Worm (Caenorhabditis elegans) whole organism, mixed stage, embryonic: Measurements from ENCODE around the gene srw-91.

Experiments used
- bed-3 ChIP-seq: fragments of 200-800 bp; sonication (Bioruptor generic); optimal IDR thresholded peaks from 3 replicates; lab custom pipeline; 2018; ENCODE audit warnings: mild to moderate bottlenecking, missing genetic modification characterization, moderate library complexity, missing compliant biosample characterization
- blmp-1 ChIP-seq: fragments of 150-350 bp; optimal IDR thresholded peaks from 2 replicates; lab custom pipeline; 2014; ENCODE audit warnings: missing biosample characterization, missing genetic modification characterization
- ces-1 ChIP-seq: fragments of 150-350 bp; optimal IDR thresholded peaks from 2 replicates; lab custom pipeline; 2014; ENCODE audit warnings: missing biosample characterization, missing genetic modification reagents, missing genetic modification characterization
- elt-1 ChIP-seq: sonication (generic microtip); optimal IDR thresholded peaks from 2 replicates; lab custom pipeline; 2017; ENCODE audit warnings: missing genetic modification characterization, mild to moderate bottlenecking, missing compliant biosample characterization, antibody characterized with exemption, moderate library complexity, borderline replicate concordance; ENCODE audit not compliant: insufficient read depth
- hlh-1 ChIP-seq: fragments of 150-350 bp; optimal IDR thresholded peaks from 2 replicates; lab custom pipeline; 2014; ENCODE audit warnings: missing biosample characterization, missing genetic modification reagents, missing genetic modification characterization
- lsy-2 ChIP-seq: fragments of 150-350 bp; optimal IDR thresholded peaks from 2 replicates; lab custom pipeline; 2014; ENCODE audit warnings: missing biosample characterization, missing genetic modification characterization
- nhr-237 ChIP-seq: fragments of 150-350 bp; optimal IDR thresholded peaks from 2 replicates; lab custom pipeline; 2014; ENCODE audit warnings: missing biosample characterization, missing genetic modification characterization
- pha-4 ChIP-seq: fragments of 150-350 bp; optimal IDR thresholded peaks from 2 replicates; lab custom pipeline; 2018; ENCODE audit warnings: missing biosample characterization, missing genetic modification reagents, missing genetic modification characterization
- tbx-8 ChIP-seq: fragments of 200-800 bp; sonication (Bioruptor generic); optimal IDR thresholded peaks from 2 replicates; lab custom pipeline; 2018; ENCODE audit warnings: mild to moderate bottlenecking, missing genetic modification characterization, moderate library complexity, missing compliant biosample characterization
- ztf-11 ChIP-seq: fragments of 150-350 bp; optimal IDR thresholded peaks from 2 replicates; lab custom pipeline; 2014; ENCODE audit warnings: missing biosample characterization, missing genetic modification characterization

- no peak for TF ChIP-seq blmp-1 (tag; lab: Kevin White, UChicago)
- no peak for TF ChIP-seq lsy-2 (tag; lab: Kevin White, UChicago)
- no peak for TF ChIP-seq tbx-8 (GFP tag; lab: Kevin White, UChicago)
- TF ChIP-seq pha-4: no peak
- TF ChIP-seq ces-1: no peak
- TF ChIP-seq hlh-1: no peak
- TF ChIP-seq bed-3 (GFP tag; lab: Kevin White, UChicago): no peak
- TF ChIP-seq elt-1: no peak
- no peak for TF ChIP-seq ztf-11
- TF ChIP-seq nhr-237 (tag; lab: Kevin White, UChicago): no peak
These were observed 49.5 kb downstream of the srw-91 start, which contains the start of gene Y46H3D.8 for ce11 chrV:1631148-1631547.
